Fruit fly (Drosophila melanogaster) ovary, adult (tissue): ENCODE results near the gene Prosalpha4.
A peak's percentile ranks its signal among the peaks of the same experiment; 100 is the strongest.

Experiments used
- CG17801 ChIP-seq: fragments of 200-800 bp; optimal IDR thresholded peaks from 2 replicates; lab custom pipeline; 2019; ENCODE audit warnings: missing biosample characterization, mild to moderate bottlenecking, missing genetic modification characterization, moderate library complexity; ENCODE audit not compliant: partially characterized antibody

The Prosalpha4 gene

DNA sequence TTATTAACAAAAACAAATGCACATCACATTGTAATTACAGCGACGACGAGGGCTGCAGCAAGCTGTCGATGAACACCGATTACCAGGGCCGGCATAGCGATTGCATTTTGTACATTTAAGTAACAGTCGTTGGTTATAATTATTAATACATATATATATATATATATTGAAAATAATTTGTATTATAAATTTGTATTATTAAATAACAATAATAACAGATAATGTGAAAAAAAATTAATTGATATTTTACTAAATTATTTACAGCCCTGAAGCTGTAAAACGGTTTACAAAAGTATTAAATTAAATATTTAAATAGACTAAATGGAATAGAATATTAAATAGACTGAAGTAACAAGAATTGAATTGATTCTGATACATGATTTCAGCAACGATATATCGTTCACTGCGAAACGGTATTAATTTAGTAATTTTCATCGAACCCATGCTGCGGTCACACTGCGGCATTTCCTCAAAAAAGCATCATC is at the start of gene Prosalpha4, which contains the start of gene kat80:
Prosalpha4 (plus strand) TSS at position 417 of the 485 bp plus-strand sequence.
kat80 (minus strand) TSS at position 327 of the 485 bp plus-strand sequence.
- no peak for TF ChIP-seq CG17801 (GFP tag; lab: Kevin White, UChicago)

DNA sequence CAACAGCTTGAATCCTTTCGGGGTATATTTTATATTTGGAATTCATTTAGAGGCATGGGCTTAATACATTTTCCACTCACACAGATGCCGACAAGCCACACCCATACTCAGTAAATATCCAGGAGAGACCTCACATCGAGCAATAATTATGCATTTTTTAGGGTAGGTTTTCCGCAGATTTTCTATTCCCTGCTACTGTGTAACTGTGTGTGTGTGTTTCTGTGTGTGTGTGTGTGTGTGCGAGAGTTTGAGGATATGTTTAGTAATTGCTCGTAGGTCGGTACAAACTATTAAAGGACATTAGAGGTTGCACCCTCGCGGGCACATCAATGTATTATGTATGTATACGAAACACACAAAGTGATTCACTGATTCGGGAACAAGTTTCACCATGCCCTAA is 44.8 kb upstream of the Prosalpha4 start:
- TF ChIP-seq CG17801 (GFP tag; lab: Kevin White, UChicago), result no peak

DNA sequence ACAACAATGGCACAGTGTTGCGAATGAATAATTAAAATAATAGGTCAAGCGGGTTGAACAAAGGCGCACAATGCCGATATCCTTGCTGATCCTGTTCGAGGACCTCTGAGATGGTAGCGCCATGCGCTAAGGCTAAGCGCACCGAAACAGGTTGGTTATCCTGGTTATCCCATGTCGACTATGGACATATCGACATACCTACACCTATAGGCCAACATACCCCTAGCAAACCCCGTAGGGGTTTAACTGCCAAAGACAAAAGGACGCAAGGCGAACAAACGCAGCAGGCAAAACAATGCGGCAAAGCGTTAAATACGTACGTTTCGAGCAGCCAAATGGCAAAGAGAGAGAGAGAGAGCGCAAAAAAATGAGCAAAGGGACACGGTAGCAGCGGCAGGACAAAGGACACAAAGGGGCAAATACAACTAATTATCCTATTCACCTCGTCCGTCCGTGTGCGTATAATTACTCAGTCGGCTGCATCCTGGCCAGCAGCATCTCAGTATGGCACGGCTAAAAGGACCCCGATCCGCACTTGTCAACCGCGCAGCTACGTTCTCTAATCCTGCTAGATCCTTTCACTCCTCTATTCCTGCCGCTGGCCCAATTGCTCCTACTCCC is 34.1 kb upstream of the Prosalpha4 start:
- no peak for TF ChIP-seq CG17801 (GFP tag; lab: Kevin White, UChicago)

DNA sequence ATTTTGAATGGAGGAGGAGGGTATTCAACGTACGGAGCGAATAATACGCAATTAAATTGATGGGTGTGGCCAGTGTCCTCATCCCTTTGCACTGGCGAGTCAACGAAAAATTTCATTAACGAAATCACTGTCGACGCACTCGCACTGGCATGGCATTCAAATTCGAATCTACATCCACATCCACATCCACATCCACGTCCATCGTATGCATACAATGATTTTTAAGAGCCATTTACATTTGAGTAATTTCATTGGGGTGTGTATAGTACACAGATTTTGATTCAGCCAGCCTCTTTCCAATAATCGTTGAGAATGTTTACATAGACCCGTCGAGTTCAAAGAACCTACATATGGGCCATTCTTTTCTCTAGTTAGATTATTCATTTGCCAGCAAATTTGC is 32.1 kb upstream of the Prosalpha4 start:
- TF ChIP-seq CG17801 (GFP tag; lab: Kevin White, UChicago), result no peak

DNA sequence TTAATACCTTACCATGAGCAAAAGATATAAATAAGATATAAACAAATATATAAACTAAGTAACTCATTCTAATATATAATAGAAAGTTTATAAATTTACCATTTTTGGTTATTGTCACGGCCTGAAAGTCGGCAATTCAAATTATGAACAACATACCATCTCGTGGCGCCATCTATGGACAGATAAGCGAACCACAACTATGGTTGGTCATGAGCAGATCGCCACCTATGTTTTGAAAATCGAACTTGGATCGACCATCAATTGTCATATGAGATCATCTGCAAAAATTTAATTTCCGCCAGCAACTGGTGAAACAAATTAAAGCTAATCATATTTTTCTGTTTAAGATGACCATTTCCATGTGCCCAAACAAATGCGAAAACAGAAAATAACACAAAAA is 31.3 kb upstream of the Prosalpha4 start:
- no peak for TF ChIP-seq CG17801 (GFP tag; lab: Kevin White, UChicago)

DNA sequence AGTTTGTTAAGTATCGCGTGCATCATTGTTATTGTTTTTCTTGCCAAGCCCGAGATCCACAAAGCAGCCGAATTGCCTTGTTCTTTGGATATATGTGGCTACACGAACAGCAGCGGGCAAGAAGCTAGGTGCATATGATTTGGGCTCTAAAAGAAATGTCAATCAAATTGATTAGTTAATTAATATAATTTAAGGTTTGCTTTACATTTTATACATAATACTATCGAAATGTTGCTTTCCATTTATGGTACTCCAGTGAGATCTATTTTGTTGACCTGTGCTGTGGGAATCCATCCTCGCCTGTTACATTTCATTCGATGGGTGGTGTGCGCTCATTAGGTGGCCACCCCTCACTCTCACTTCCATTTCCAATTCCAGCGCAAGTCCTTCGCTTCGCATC is 12.7 kb upstream of the Prosalpha4 start:
- no peak for TF ChIP-seq CG17801 (GFP tag; lab: Kevin White, UChicago)

DNA sequence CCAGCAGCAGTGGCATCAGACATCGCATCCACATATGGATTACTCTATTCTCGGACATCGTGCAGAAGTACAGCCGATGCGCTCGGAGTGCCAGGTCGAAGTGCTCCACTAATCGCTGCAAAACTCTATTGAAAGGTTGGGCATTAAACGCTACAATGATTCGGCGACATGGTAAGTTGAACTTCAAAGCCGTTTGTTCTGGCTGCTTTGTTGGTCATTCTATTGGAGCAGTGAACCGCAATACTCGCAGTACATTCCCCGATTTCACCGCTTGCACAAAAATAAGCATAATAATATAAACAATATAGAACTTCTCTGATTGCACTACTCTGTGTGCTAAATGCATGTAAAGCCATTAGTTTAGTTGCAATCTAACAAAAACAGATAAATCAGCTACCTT is 9.6 kb upstream of the Prosalpha4 start, which contains the start of gene CG12507:
CG12507 (minus strand) TSS at position 101 of the 400 bp plus-strand sequence.
- no peak for TF ChIP-seq CG17801 (GFP tag; lab: Kevin White, UChicago)

DNA sequence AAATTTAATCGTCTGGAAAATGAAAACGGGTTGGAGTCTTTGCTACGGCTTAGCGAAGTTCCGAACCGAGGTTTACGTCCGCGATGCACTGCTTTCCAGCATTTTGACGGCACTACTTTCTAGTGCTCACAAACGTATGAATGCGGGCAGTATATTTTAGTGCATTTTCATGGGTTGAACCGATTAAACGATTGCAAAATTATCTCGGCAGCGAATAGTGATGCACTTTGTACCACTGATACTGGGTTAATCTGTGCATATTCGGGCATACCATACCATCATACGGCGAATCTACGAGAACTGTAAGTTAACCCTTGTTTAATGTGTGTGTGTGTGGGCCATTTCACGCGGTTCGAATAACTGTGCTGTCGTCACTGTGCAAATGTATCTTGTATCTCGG is 5.3 kb upstream of the Prosalpha4 start, which contains the start of gene Mfe2:
Mfe2 (plus strand) TSS at position 157 of the 400 bp plus-strand sequence.
- peak; percentile 50 for TF ChIP-seq CG17801 (GFP tag; lab: Kevin White, UChicago)

DNA sequence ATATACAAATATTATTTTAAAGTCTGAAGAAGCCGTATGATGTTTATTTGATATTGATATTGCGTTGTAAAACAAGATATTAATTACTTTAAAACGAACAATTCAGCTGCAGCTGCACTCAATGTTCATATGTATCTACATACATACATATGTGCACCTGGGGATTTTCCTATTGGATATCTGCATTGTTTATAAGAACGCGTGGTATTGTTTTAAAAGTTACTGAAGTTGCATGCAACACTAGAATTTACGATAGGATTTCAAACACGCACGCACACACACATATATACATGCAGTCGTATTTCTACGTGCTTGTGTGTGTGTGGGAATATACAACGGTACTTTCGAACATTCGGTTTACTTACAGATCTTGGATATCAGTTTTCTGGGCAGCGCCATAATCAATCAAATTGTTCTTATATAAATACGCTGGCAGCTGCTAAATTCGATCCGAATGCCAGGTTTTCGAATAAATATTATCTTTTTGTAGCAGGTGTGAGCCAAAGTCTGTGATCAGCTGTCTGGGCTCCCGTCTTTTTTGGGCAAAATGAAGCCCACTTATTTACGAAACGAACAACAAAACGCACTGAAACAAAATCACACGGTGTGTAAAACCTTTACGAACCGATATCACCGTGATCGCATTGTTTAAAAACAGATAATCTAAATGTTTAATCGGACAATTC is 759 bp upstream of the Prosalpha4 start:
- TF ChIP-seq CG17801 (GFP tag; lab: Kevin White, UChicago), result no peak

DNA sequence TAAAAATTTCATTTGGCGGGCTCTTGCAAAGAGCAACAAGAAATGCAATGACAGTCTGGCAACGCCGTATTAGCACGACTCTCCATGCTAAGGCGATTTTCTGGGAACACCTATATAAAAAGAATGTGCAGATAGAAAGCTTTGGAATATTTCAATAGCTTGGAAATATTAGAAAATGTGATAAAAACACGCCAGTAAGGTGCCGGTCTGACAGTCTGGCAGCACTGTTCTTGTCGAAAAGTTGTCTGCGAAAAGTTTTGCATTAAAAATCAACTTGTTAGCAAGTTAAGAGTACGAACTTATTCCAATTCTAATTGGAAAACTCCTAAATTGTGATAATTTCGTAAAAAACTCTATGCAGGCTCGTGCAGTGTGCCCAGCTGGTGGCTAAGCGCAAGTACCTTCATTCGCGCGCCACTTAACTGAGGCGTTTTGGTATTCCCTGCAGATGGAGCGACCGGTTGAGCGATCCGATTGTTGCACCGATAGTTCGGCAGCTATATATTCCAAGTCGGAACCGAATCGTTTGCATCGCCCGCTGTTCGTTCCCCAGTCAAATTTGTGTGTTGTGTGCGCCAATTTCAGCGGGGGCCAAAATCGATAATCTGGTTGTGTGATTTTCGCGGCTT is 1.9 kb downstream of the Prosalpha4 start, which contains the start of gene eas:
eas (plus strand) TSS at position 451 of the 629 bp plus-strand sequence.
- TF ChIP-seq CG17801 (GFP tag; lab: Kevin White, UChicago), result no peak

DNA sequence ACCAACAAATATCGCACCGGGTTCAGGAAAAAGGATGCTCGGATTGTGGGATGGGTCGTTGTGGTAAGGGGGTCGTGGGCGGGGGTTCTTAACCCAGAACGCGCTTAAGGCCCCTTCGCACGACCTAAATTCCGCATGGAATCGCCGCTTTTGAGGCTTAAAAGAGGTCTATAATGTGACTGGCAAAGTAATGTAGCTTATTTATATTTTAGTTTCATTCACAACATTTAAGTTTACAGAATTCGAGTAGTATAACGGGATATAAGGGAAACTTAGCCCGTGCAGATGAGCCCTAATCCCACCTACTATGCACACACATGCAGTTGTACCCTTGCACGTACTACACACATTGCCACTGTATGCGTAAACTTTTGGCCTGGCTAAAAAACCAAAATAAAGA is 2.7 kb downstream of the Prosalpha4 start:
- TF ChIP-seq CG17801 (GFP tag; lab: Kevin White, UChicago), result peak; percentile 86

DNA sequence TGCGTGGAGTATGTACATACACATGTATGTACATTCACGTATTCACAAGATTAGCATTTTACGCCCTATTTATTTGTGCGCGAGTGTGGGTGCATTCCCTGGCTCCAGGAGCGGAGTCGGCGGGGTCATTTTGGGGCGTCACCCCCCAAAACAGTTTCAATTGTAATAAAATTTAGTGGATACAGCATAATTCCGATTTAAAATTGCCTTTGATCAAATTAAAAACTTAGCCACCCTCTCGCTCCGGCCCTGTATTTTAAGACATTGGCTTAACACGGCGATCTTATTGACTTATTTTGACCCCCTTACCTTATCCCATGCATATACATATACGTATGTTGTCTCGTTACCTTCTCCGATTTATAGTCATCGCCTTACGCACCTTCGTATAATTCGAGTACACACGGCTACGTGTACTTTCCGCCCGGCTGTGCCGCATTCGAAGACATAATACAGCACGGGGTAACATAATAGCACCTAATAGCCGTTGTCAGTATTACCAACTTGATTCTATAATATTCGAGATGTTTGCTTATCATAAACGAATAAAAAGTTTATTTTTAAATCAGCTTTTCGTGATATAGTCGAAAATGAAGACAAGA is 3.4 kb downstream of the Prosalpha4 start:
- TF ChIP-seq CG17801 (GFP tag; lab: Kevin White, UChicago), result peak; percentile 45

DNA sequence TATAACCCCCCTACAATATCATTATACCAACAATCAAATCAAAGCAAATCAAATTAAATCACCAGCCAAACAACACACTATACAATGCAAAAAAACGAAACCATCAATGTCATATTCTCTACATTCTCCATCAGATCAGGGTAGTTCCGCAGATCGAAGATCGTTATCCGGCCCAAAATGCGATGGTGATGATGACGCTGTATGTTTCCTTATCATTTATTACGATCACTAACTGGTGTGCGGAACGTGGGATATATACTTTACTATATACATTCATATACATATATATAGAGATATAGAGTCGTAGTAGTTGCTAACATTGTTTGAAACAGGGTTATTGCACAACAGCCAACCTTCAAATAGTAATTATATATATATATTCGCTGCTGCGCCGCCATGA is 5.2 kb downstream of the Prosalpha4 start:
- TF ChIP-seq CG17801 (GFP tag; lab: Kevin White, UChicago), result no peak

DNA sequence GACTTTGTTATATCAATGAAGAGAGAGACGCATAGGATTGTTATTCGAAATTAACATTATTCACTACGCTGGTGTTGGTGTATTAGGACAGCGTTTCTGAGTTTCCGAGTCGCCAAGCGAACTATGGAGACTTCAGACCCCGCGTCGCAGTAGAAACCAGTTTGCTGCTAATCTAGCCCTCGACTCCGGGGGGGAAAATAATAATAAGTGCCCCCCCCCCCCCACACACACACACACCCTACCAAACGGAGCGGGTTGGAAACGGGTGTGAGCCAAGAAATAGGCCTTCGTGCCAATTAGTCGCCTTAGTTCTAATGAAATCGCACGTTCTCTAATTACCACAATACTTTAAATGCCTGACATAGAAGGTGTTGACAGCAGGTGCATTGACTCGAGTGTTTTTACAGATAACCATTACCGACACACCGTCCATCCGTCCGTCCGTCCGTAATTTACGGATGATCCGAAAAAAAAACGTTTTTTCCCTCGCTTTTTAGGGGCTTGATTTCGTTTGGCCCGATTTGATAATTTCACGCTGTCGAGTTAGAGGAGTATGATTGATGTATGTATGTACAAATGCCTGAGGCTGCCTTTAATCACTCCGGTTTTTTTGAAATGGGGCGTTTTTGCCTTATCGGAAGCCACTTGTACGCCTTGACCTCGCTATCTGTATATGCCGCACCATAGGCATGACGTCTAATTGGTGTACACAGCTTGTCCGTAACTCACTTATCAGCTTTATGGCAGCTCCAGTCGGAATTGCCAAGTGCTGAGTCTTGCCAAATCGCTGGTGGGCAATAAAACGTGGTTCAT is 5.9 kb downstream of the Prosalpha4 start:
- no peak for TF ChIP-seq CG17801 (GFP tag; lab: Kevin White, UChicago)
